Worm (Caenorhabditis elegans) whole organism, L1 larva: ENCODE results near the gene ptd-2.

Experiments used
- C16A3.4 ChIP-seq: fragments of 150-350 bp; optimal IDR thresholded peaks from 2 replicates; lab custom pipeline; 2014; ENCODE audit warnings: missing biosample characterization, missing genetic modification characterization
- dsc-1 ChIP-seq: sonication (generic microtip); optimal IDR thresholded peaks from 2 replicates; lab custom pipeline; 2016; ENCODE audit warnings: mild to moderate bottlenecking, missing genetic modification characterization, missing compliant biosample characterization
- egl-27 ChIP-seq, 2 experiments: fragments of 150-350 bp in 1 of 2; sonication (generic microtip); optimal IDR thresholded peaks; 3 replicates each; lab custom pipeline; 2017 to 2018; ENCODE audit warnings: missing biosample characterization in 2 of 2, missing genetic modification characterization in 2 of 2, missing genetic modification reagents in 2 of 2
- elt-3 ChIP-seq, 6 experiments: fragments of 150-350 bp in 1 of 6; sonication (generic microtip); optimal IDR thresholded peaks; 2 replicates each; lab custom pipeline; 2017 to 2018; ENCODE audit warnings: missing biosample characterization in 6 of 6, missing genetic modification characterization in 6 of 6, inconsistent platforms in 1 of 6
- lin-39 ChIP-seq: fragments of 150-350 bp; optimal IDR thresholded peaks from 2 replicates; lab custom pipeline; 2014; ENCODE audit warnings: missing biosample characterization, missing genetic modification reagents, missing genetic modification characterization
- nhr-237 ChIP-seq: fragments of 150-350 bp; optimal IDR thresholded peaks from 2 replicates; lab custom pipeline; 2014; ENCODE audit warnings: missing biosample characterization, missing genetic modification characterization
- nhr-28 ChIP-seq: fragments of 150-350 bp; optimal IDR thresholded peaks from 2 replicates; lab custom pipeline; 2014; ENCODE audit warnings: missing biosample characterization, missing genetic modification characterization
- sptf-1 ChIP-seq: fragments of 150-350 bp; optimal IDR thresholded peaks from 2 replicates; lab custom pipeline; 2014; ENCODE audit warnings: missing biosample characterization, missing genetic modification characterization
- ztf-11 ChIP-seq, 2 experiments: sonication (generic microtip); optimal IDR thresholded peaks; 2 replicates each; lab custom pipeline; 2016 to 2017; ENCODE audit warnings: missing genetic modification characterization in 2 of 2, missing biosample characterization in 1 of 2, missing compliant biosample characterization in 1 of 2

ce11 chrV:9270442-9270841 lies 20.4 kb downstream of the ptd-2 start:
- TF ChIP-seq nhr-28 (tag; lab: Kevin White, UChicago) (no peak), lin-39 (tag; lab: Kevin White, UChicago) (no peak), nhr-237 (no peak), C16A3.4 (tag; lab: Kevin White, UChicago) (no peak), elt-3 (tag; optimal IDR thresholded peaks at IDR 0.05; lab: Kevin White, UChicago) (no peak), egl-27 (tag; optimal IDR thresholded peaks at IDR 0.05; lab: Kevin White, UChicago) (no peak), ztf-11 (tag; optimal IDR thresholded peaks at IDR 0.05; lab: Kevin White, UChicago) (no peak), sptf-1 (tag; lab: Kevin White, UChicago) (no peak), dsc-1 (peak; percentile 24)
